Fruit fly (Drosophila melanogaster) whole organism, embryonic: ENCODE measurements around the gene TwdlE.

Experiments
- Awh ChIP-seq: fragments of 200-800 bp; sonication (Bioruptor generic); IDR thresholded peaks from 2 replicates; pipeline ENCODE4, ENCODE4 v1.3.6; 2022; ENCODE audit warnings: missing biosample characterization, missing genetic modification characterization
- B-H2 ChIP-seq: fragments of 200-800 bp; sonication (Bioruptor generic); optimal IDR thresholded peaks from 2 replicates; lab custom pipeline; 2018; ENCODE audit warnings: missing biosample characterization, mild to moderate bottlenecking, missing genetic modification characterization
- Bdp1 ChIP-seq: fragments of 200-800 bp; sonication (Bioruptor generic); optimal IDR thresholded peaks from 3 replicates; lab custom pipeline; 2016; ENCODE audit warnings: missing biosample characterization, missing genetic modification characterization
- CG10979 ChIP-seq: fragments of 200-800 bp; sonication (Bioruptor generic); optimal IDR thresholded peaks from 2 replicates; lab custom pipeline; 2018; ENCODE audit warnings: missing biosample characterization, mild to moderate bottlenecking, missing genetic modification characterization, moderate library complexity
- CG11398 ChIP-seq: fragments of 200-800 bp; sonication (Bioruptor generic); optimal IDR thresholded peaks from 2 replicates; lab custom pipeline; 2016; ENCODE audit warnings: missing biosample characterization, missing genetic modification characterization
- CG11696 ChIP-seq: fragments of 200-800 bp; sonication (Bioruptor generic); IDR thresholded peaks from 2 replicates; pipeline ENCODE4 v1.3.6; 2022; ENCODE audit warnings: missing biosample characterization, missing genetic modification characterization
- CG12299 ChIP-seq: fragments of 200-800 bp; sonication (Bioruptor generic); optimal IDR thresholded peaks from 2 replicates; lab custom pipeline; 2018; ENCODE audit warnings: missing biosample characterization, mild to moderate bottlenecking, missing genetic modification characterization
- CG13624 ChIP-seq: fragments of 200-800 bp; sonication (Bioruptor generic); optimal IDR thresholded peaks from 2 replicates; lab custom pipeline; 2016; ENCODE audit warnings: missing biosample characterization, missing genetic modification characterization
- CG14050 ChIP-seq: fragments of 200-800 bp; sonication (Bioruptor generic); IDR thresholded peaks from 3 replicates; pipeline ENCODE4 v1.3.6; 2022; ENCODE audit warnings: missing biosample characterization, missing genetic modification characterization
- CG1602 ChIP-seq: fragments of 200-800 bp; sonication (Bioruptor generic); optimal IDR thresholded peaks from 3 replicates; lab custom pipeline; 2016; ENCODE audit warnings: missing biosample characterization, missing genetic modification characterization
- CG17612 ChIP-seq: fragments of 200-800 bp; sonication (Bioruptor generic); IDR thresholded peaks from 2 replicates; pipeline ENCODE4 v1.3.6; 2022; ENCODE audit warnings: missing biosample characterization, missing genetic modification characterization
- CG17912 ChIP-seq: fragments of 200-800 bp; sonication (Bioruptor generic); optimal IDR thresholded peaks from 2 replicates; lab custom pipeline; 2018; ENCODE audit warnings: missing biosample characterization, mild to moderate bottlenecking, missing genetic modification characterization
- CG2116 ChIP-seq: fragments of 200-800 bp; sonication (Bioruptor generic); optimal IDR thresholded peaks from 3 replicates; lab custom pipeline; 2018; ENCODE audit warnings: missing biosample characterization, mild to moderate bottlenecking, missing genetic modification characterization
- CG2678 ChIP-seq: fragments of 200-800 bp; sonication (Bioruptor generic); optimal IDR thresholded peaks from 3 replicates; lab custom pipeline; 2019; ENCODE audit warnings: missing biosample characterization, mild to moderate bottlenecking, missing genetic modification characterization, moderate library complexity
- CG30020 ChIP-seq: fragments of 200-800 bp; optimal IDR thresholded peaks from 2 replicates; lab custom pipeline; 2019; ENCODE audit warnings: missing biosample characterization, mild to moderate bottlenecking, missing genetic modification characterization, moderate library complexity
- CG34422 ChIP-seq: fragments of 200-800 bp; sonication (Bioruptor generic); IDR thresholded peaks from 3 replicates; pipeline ENCODE4 v1.3.6; 2022; ENCODE audit warnings: missing biosample characterization, missing genetic modification characterization
- CG3838 ChIP-seq: fragments of 200-800 bp; sonication (Bioruptor generic); optimal IDR thresholded peaks from 3 replicates; lab custom pipeline; 2016; ENCODE audit warnings: missing biosample characterization, missing genetic modification characterization
- CG42726 ChIP-seq: fragments of 200-800 bp; sonication (Bioruptor generic); IDR thresholded peaks from 2 replicates; pipeline ENCODE4 v1.3.6; 2022; ENCODE audit warnings: missing biosample characterization, missing genetic modification characterization; ENCODE audit not compliant: partially characterized antibody
- CG5245 ChIP-seq: fragments of 200-800 bp; sonication (Bioruptor generic); optimal IDR thresholded peaks from 3 replicates; lab custom pipeline; 2016; ENCODE audit warnings: missing biosample characterization, missing genetic modification characterization
- CG5953 ChIP-seq: fragments of 200-800 bp; sonication (Bioruptor generic); IDR thresholded peaks from 2 replicates; pipeline ENCODE4 v1.3.6; 2022; ENCODE audit warnings: missing biosample characterization, missing genetic modification characterization
- CG6689 ChIP-seq: fragments of 200-800 bp; sonication (Bioruptor generic); IDR thresholded peaks from 2 replicates; pipeline ENCODE4 v1.3.6; 2022; ENCODE audit warnings: missing biosample characterization, missing genetic modification characterization
- CG7271 ChIP-seq: fragments of 200-800 bp; sonication (Bioruptor generic); optimal IDR thresholded peaks from 2 replicates; lab custom pipeline; 2018; ENCODE audit warnings: missing biosample characterization, mild to moderate bottlenecking, missing genetic modification characterization, moderate library complexity
- CG7786 ChIP-seq: fragments of 200-800 bp; sonication (Bioruptor generic); optimal IDR thresholded peaks from 2 replicates; lab custom pipeline; 2016; ENCODE audit warnings: missing biosample characterization, missing genetic modification characterization
- CG7987 ChIP-seq: fragments of 200-800 bp; sonication (Bioruptor generic); optimal IDR thresholded peaks from 2 replicates; lab custom pipeline; 2018; ENCODE audit warnings: missing biosample characterization, mild to moderate bottlenecking, missing genetic modification characterization, moderate library complexity
- Fer1 ChIP-seq: fragments of 200-800 bp; sonication (Bioruptor generic); optimal IDR thresholded peaks from 2 replicates; lab custom pipeline; 2017; ENCODE audit warnings: missing biosample characterization, mild to moderate bottlenecking, missing genetic modification characterization
- HmgZ ChIP-seq: fragments of 200-800 bp; sonication (Bioruptor generic); optimal IDR thresholded peaks from 2 replicates; lab custom pipeline; 2018; ENCODE audit warnings: missing biosample characterization, mild to moderate bottlenecking, missing genetic modification characterization
- Lim3 ChIP-seq: fragments of 200-800 bp; sonication (Bioruptor generic); IDR thresholded peaks from 2 replicates; pipeline ENCODE4 v1.3.6; 2022; ENCODE audit warnings: missing biosample characterization, missing genetic modification characterization
- Lpt ChIP-seq: fragments of >200 bp; optimal IDR thresholded peaks from 2 replicates; lab custom pipeline; 2018; ENCODE audit warnings: missing biosample characterization, missing genetic modification characterization
- NC2β ChIP-seq: fragments of 200-800 bp; sonication (Bioruptor generic); optimal IDR thresholded peaks from 2 replicates; lab custom pipeline; 2016; ENCODE audit warnings: missing biosample characterization, missing genetic modification characterization
- Sin3A ChIP-seq: fragments of >200 bp; optimal IDR thresholded peaks from 2 replicates; lab custom pipeline; 2018
- Stat92E ChIP-seq, 3 experiments: fragments of >200 bp in 2 of 3; fragments of 200-800 bp in 1 of 3; sonication (Bioruptor generic) in 1 of 3; optimal IDR thresholded peaks; 2 replicates each; lab custom pipeline; 2017 to 2019; ENCODE audit warnings: missing biosample characterization in 3 of 3, missing genetic modification characterization in 3 of 3, mild to moderate bottlenecking in 1 of 3, moderate library complexity in 1 of 3
- Xrp1 ChIP-seq: fragments of 200-800 bp; sonication (Bioruptor generic); IDR thresholded peaks from 2 replicates; pipeline ENCODE4 v1.3.6; 2022; ENCODE audit warnings: missing biosample characterization, missing genetic modification characterization
- btn ChIP-seq: fragments of 200-800 bp; sonication (Bioruptor generic); optimal IDR thresholded peaks from 2 replicates; lab custom pipeline; 2016; ENCODE audit warnings: missing biosample characterization, missing genetic modification characterization
- crp ChIP-seq, 2 experiments: fragments of 200-800 bp; sonication (Bioruptor generic); optimal IDR thresholded peaks; 2 replicates in 1 of 2; 3 replicates in 1 of 2; lab custom pipeline; 2017; ENCODE audit warnings: missing biosample characterization in 2 of 2, missing genetic modification characterization in 2 of 2, mild to moderate bottlenecking in 1 of 2, moderate library complexity in 1 of 2
- dan ChIP-seq: fragments of 200-800 bp; sonication (Bioruptor generic); IDR thresholded peaks from 2 replicates; pipeline ENCODE4 v1.3.6; 2022; ENCODE audit warnings: missing biosample characterization, missing genetic modification characterization
- dpn ChIP-seq, 2 experiments: fragments of 200-800 bp; sonication (Bioruptor generic); optimal IDR thresholded peaks; 3 replicates each; lab custom pipeline; 2016; ENCODE audit warnings: missing biosample characterization in 2 of 2, missing genetic modification characterization in 2 of 2
- eyg ChIP-seq: fragments of 200-800 bp; sonication (Bioruptor generic); optimal IDR thresholded peaks from 3 replicates; lab custom pipeline; 2016; ENCODE audit warnings: missing biosample characterization, missing genetic modification characterization
- fru ChIP-seq: fragments of >200 bp; optimal IDR thresholded peaks from 2 replicates; lab custom pipeline; 2017
- gcm ChIP-seq: fragments of 200-800 bp; sonication (Bioruptor generic); optimal IDR thresholded peaks from 2 replicates; lab custom pipeline; 2019; ENCODE audit warnings: missing biosample characterization, mild to moderate bottlenecking, missing genetic modification characterization, moderate library complexity
- ham ChIP-seq: fragments of 200-800 bp; sonication (Bioruptor generic); IDR thresholded peaks from 2 replicates; pipeline ENCODE4 v1.3.6; 2022; ENCODE audit warnings: missing biosample characterization, missing genetic modification characterization
- insv ChIP-seq, 2 experiments: fragments of 200-800 bp; sonication (Bioruptor generic); optimal IDR thresholded peaks; 3 replicates each; lab custom pipeline; 2016 to 2018; ENCODE audit warnings: missing biosample characterization in 2 of 2, missing genetic modification characterization in 2 of 2
- mld ChIP-seq: fragments of 200-800 bp; sonication (Bioruptor generic); IDR thresholded peaks from 3 replicates; pipeline ENCODE4 v1.3.6; 2022; ENCODE audit warnings: missing biosample characterization, missing genetic modification characterization; ENCODE audit not compliant: partially characterized antibody
- onecut ChIP-seq: fragments of 200-800 bp; sonication (Bioruptor generic); IDR thresholded peaks from 2 replicates; pipeline ENCODE4 v1.3.6; 2022; ENCODE audit warnings: missing biosample characterization, missing genetic modification characterization
- pita ChIP-seq: fragments of 200-800 bp; sonication (Bioruptor generic); optimal IDR thresholded peaks from 2 replicates; lab custom pipeline; 2017; ENCODE audit warnings: missing biosample characterization, mild to moderate bottlenecking, missing genetic modification characterization
- pnt ChIP-seq: fragments of 200-800 bp; sonication (Bioruptor generic); optimal IDR thresholded peaks from 3 replicates; lab custom pipeline; 2016; ENCODE audit warnings: missing biosample characterization, missing genetic modification characterization
- pum ChIP-seq: fragments of 200-800 bp; sonication (Bioruptor generic); optimal IDR thresholded peaks from 2 replicates; lab custom pipeline; 2016; ENCODE audit warnings: missing biosample characterization, missing genetic modification characterization
- rib ChIP-seq: fragments of 200-800 bp; sonication (Bioruptor generic); IDR thresholded peaks from 2 replicates; pipeline ENCODE4 v1.3.6; 2022; ENCODE audit warnings: missing biosample characterization, missing genetic modification characterization
- ro ChIP-seq: fragments of 200-800 bp; sonication (Bioruptor generic); IDR thresholded peaks from 2 replicates; pipeline ENCODE4 v1.3.6; 2022; ENCODE audit warnings: missing biosample characterization, missing genetic modification characterization
- sens-2 ChIP-seq: fragments of 200-800 bp; sonication (Bioruptor generic); IDR thresholded peaks from 2 replicates; pipeline ENCODE4 v1.3.6; 2022; ENCODE audit warnings: missing biosample characterization, missing genetic modification characterization
- so ChIP-seq: fragments of 200-800 bp; sonication (Bioruptor generic); IDR thresholded peaks from 3 replicates; pipeline ENCODE4 v1.3.6; 2022; ENCODE audit warnings: missing biosample characterization, missing genetic modification characterization
- tgo ChIP-seq: fragments of 200-800 bp; sonication (Bioruptor generic); IDR thresholded peaks from 3 replicates; pipeline ENCODE4 v1.3.6; 2022; ENCODE audit warnings: missing biosample characterization, missing genetic modification characterization
- ttk ChIP-seq: fragments of 200-800 bp; sonication (Bioruptor generic); IDR thresholded peaks from 2 replicates; pipeline ENCODE4 v2.1.2; 2022; ENCODE audit warnings: missing biosample characterization, missing genetic modification characterization
- wdn ChIP-seq: fragments of 200-800 bp; sonication (Bioruptor generic); IDR thresholded peaks from 2 replicates; pipeline ENCODE4 v1.3.6; 2022; ENCODE audit warnings: missing biosample characterization, missing genetic modification characterization

Gene TwdlE

dm6 chr2L:7813357-7813756, 47.3 kb downstream of the TwdlE start (continued):
- peak; percentile 84 for TF ChIP-seq CG7987
- TF ChIP-seq crp (GFP tag; optimal IDR thresholded peaks at IDR 0.05; lab: Kevin White, UChicago): no peak
- TF ChIP-seq B-H2: peak; percentile 69
- no peak for TF ChIP-seq CG2116 (GFP tag; lab: Kevin White, UChicago)
- peak; percentile 70 for TF ChIP-seq eyg (GFP tag; lab: Kevin White, UChicago)
- no peak for TF ChIP-seq ttk
- peak; percentile 79 for TF ChIP-seq Fer1 (GFP tag; lab: Kevin White, UChicago)
- no peak for TF ChIP-seq fru
- no peak for TF ChIP-seq CG5953 (GFP tag; lab: Robert Waterston, UW)
- TF ChIP-seq CG7786: no peak
- TF ChIP-seq CG3838 (GFP tag; lab: Kevin White, UChicago): no peak
- no peak; the same call in 1 of the 2 replicates for TF ChIP-seq sens-2 (GFP tag; lab: Robert Waterston, UW)
- TF ChIP-seq rib (GFP tag; lab: Robert Waterston, UW): peak; percentile 63; the same call in 1 of the 2 replicates
- no peak for TF ChIP-seq CG17612 (GFP tag; lab: Robert Waterston, UW)
- TF ChIP-seq CG6689 (GFP tag; lab: Robert Waterston, UW): no peak; the same call in 1 of the 2 replicates
- TF ChIP-seq Awh (GFP tag; lab: Robert Waterston, UW): peak; percentile 84
- no peak for TF ChIP-seq gcm (GFP tag; lab: Kevin White, UChicago)
- TF ChIP-seq ro: no peak
- peak in 1 of 2 experiments; percentile 51 for TF ChIP-seq dpn (GFP tag; optimal IDR thresholded peaks at IDR 0.05; lab: Kevin White, UChicago)
- TF ChIP-seq Stat92E (GFP tag; optimal IDR thresholded peaks at IDR 0.05; lab: Kevin White, UChicago): no peak
- no peak for TF ChIP-seq mld (GFP tag; lab: Robert Waterston, UW)
- TF ChIP-seq CG11398: no peak
- peak; percentile 80 for TF ChIP-seq CG2678
- peak; percentile 37; the same call in 1 of the 2 replicates for TF ChIP-seq wdn (GFP tag; lab: Robert Waterston, UW)
- no peak for TF ChIP-seq CG7271
- TF ChIP-seq ham: no peak
- no peak for TF ChIP-seq CG10979 (tag; lab: Kevin White, UChicago)
- no peak for TF ChIP-seq pnt (GFP tag; lab: Kevin White, UChicago)
- no peak for TF ChIP-seq Lim3 (GFP tag; lab: Robert Waterston, UW)
- no peak for TF ChIP-seq CG42726
- peak; percentile 61 for TF ChIP-seq CG13624 (GFP tag; lab: Kevin White, UChicago)
- no peak for TF ChIP-seq HmgZ (tag; lab: Kevin White, UChicago)
- TF ChIP-seq CG30020 (tag; lab: Kevin White, UChicago): no peak
- no peak for TF ChIP-seq CG5245
- no peak for TF ChIP-seq onecut (GFP tag; lab: Robert Waterston, UW)
- no peak for TF ChIP-seq Bdp1
- no peak for TF ChIP-seq Sin3A (lab: Kevin White, UChicago)
- no peak for TF ChIP-seq CG11696 (GFP tag; lab: Robert Waterston, UW)
- no peak for TF ChIP-seq pita (GFP tag; lab: Kevin White, UChicago)
- TF ChIP-seq Xrp1: peak; percentile 62
- no peak for TF ChIP-seq Lpt (GFP tag; lab: Kevin White, UChicago)
- no peak for TF ChIP-seq btn (GFP tag; lab: Kevin White, UChicago)
- TF ChIP-seq so (GFP tag; lab: Robert Waterston, UW): no peak
- TF ChIP-seq dan (GFP tag; lab: Robert Waterston, UW): no peak
- TF ChIP-seq CG12299 (tag; lab: Kevin White, UChicago): peak; percentile 76
- TF ChIP-seq pum (GFP tag; lab: Kevin White, UChicago): no peak
- no peak for TF ChIP-seq CG14050 (GFP tag; lab: Robert Waterston, UW)
- TF ChIP-seq CG1602 (GFP tag; lab: Kevin White, UChicago): no peak
- TF ChIP-seq tgo (GFP tag; lab: Robert Waterston, UW): peak; percentile 27; the same call in 1 of the 3 replicates
- TF ChIP-seq NC2β: no peak
- TF ChIP-seq CG34422 (GFP tag; lab: Robert Waterston, UW): no peak
- peak in 1 of 2 experiments; percentile 23 for TF ChIP-seq insv (GFP tag; optimal IDR thresholded peaks at IDR 0.05; lab: Kevin White, UChicago)
- no peak for TF ChIP-seq CG17912 (GFP tag; lab: Kevin White, UChicago)
